Worm (Caenorhabditis elegans) whole organism, midembryonic: Measurements from ENCODE around the gene M163.1.

Experiments used
- flt-1 ChIP-seq: fragments of 200-800 bp; sonication (Bioruptor generic); IDR thresholded peaks from 2 replicates; pipeline ENCODE4 v1.3.6; 2022; ENCODE audit warnings: missing genetic modification characterization, missing compliant biosample characterization
- med-1 ChIP-seq: sonication (generic microtip); optimal IDR thresholded peaks from 2 replicates; lab custom pipeline; 2017; ENCODE audit warnings: missing genetic modification characterization, mild to moderate bottlenecking, missing compliant biosample characterization, antibody characterized with exemption, missing genetic modification reagents; ENCODE audit not compliant: insufficient read depth

ce11 chrX:14508823-14509259, 5.2 kb upstream of the M163.1 start:
- TF ChIP-seq flt-1 (GFP tag; lab: Robert Waterston, UW), result no peak
- no peak for TF ChIP-seq med-1 (GFP tag; lab: Kevin White, UChicago)
